Worm (Caenorhabditis elegans) whole organism, L4/young adult: ENCODE measurements around the gene ZK945.8.

Source experiments
- dao-5 ChIP-seq: sonication (generic microtip); optimal IDR thresholded peaks from 2 replicates; lab custom pipeline; 2016; ENCODE audit warnings: missing genotype, missing genetic modification characterization, moderate library complexity, missing compliant biosample characterization
- him-1 ChIP-seq: sonication (generic microtip); optimal IDR thresholded peaks from 2 replicates; lab custom pipeline; 2016; ENCODE audit warnings: missing genotype, missing genetic modification reagents, missing genetic modification characterization, missing compliant biosample characterization

DNA sequence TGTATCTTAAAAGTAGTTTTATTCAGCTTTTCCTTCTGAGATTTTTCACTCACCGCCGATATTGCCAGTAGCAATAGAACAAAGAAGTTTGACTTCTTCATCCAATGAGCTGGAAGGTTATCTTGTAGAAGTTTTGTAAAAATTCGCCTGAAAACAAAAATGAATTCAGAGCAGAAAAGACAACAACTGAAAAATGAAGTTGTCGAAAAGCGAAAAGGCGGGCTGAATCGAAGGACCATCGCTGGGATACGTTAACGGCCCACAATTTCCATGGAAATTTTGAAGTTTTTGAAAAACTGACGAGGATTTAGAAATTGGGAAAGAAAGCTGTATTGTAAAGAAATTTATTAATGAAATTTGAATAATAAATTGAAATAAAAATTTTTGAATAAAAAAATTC, 13.3 kb downstream of the ZK945.8 start, which contains the start of gene lov-1:
- TF ChIP-seq dao-5 (tag; lab: Kevin White, UChicago) (no peak), him-1 (tag; lab: Kevin White, UChicago) (no peak)
